Worm (Caenorhabditis elegans) whole organism, L4/young adult: ENCODE measurements around the gene rsp-8.

Experiments
- W03F9.2 ChIP-seq: fragments of 150-350 bp; optimal IDR thresholded peaks from 2 replicates; lab custom pipeline; 2014; ENCODE audit warnings: missing biosample characterization, missing genetic modification characterization
- dao-5 ChIP-seq: sonication (generic microtip); optimal IDR thresholded peaks from 2 replicates; lab custom pipeline; 2016; ENCODE audit warnings: missing genotype, missing genetic modification characterization, moderate library complexity, missing compliant biosample characterization
- him-1 ChIP-seq: sonication (generic microtip); optimal IDR thresholded peaks from 2 replicates; lab custom pipeline; 2016; ENCODE audit warnings: missing genotype, missing genetic modification reagents, missing genetic modification characterization, missing compliant biosample characterization

DNA sequence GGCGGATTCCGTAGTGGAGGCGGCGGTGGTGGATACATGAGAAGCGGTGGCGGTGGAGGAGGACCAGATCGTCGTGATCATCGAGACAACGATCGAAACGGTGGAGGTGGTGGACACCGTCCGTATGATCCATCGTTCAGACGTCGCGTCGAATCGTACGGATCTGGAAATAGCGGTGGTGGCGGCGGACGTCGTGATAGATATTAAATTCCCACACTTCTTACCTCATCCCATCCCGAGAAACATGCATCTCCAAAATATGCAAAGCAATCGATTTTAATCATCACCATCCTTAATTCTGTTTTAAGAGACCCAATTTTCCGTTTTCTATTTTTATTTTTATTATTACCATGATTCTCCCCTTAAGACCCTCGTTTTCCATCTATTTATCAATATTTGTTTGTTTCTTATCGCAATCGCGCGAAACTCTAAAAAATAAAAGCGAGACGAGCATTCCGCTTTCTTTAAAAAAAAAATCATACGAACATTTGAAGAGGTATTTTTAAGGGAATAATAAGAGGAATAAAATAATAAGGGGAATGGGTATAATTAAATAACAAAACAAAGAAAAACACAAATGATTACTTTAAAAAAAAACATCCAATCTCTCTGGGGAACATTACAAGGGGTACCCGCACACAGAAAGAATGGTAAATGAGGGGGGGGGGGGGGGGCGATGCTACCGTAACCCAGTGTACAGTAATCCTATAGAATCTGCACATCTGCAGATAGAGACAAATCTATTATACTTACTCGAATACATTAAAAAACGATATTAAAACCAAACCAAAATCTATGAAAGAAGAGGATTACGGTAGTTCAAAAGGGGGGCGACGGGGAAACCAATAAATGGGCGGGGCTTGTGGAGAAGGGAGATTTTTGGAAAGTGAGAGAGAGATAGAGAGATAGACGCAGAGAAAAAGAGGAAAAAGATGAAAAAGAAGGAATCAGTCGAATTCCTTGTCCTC, 4.6 kb downstream of the rsp-8 start:
- TF ChIP-seq W03F9.2 (tag; lab: Kevin White, UChicago) (no peak), dao-5 (tag; lab: Kevin White, UChicago) (peak; percentile 60), him-1 (tag; lab: Kevin White, UChicago) (no peak)
